Worm (Caenorhabditis elegans) whole organism, L4 larva: Measurements from ENCODE around the gene C28C12.1.

Experiments used
- ZK546.5 ChIP-seq, 2 experiments: sonication (generic microtip); optimal IDR thresholded peaks; 2 replicates each; lab custom pipeline; 2017; ENCODE audit warnings: missing biosample characterization in 2 of 2, missing genetic modification characterization in 2 of 2
- ces-1 ChIP-seq: fragments of 150-350 bp; sonication (generic microtip); optimal IDR thresholded peaks from 4 replicates; lab custom pipeline; 2014; ENCODE audit warnings: missing biosample characterization, missing genetic modification reagents, missing genetic modification characterization
- nhr-48 ChIP-seq: sonication (generic microtip); optimal IDR thresholded peaks from 2 replicates; lab custom pipeline; 2016; ENCODE audit warnings: mild to moderate bottlenecking, missing genetic modification characterization, missing compliant biosample characterization
- nhr-77 ChIP-seq: fragments of 150-350 bp; optimal IDR thresholded peaks from 2 replicates; lab custom pipeline; 2014; ENCODE audit warnings: missing biosample characterization, missing genetic modification characterization

DNA sequence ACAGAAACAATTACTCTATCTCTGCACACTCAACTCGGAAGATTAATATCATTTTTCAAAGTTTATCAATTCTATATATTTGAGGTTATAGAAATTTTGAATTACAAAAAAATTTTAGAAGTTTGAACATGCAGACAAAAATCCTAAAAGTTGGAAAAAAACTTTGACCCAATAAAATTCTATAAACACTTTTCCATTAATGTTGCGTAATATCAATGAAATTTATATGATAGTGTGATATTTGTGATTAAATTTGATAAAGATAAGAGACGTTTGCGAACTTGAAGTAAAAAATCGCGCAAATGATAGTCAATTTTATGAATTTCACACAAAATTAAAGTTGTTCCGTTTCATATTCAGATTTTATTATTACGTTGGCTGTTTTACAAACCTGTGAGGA lies 47.4 kb upstream of the C28C12.1 start:
- TF ChIP-seq nhr-77 (tag; lab: Kevin White, UChicago): no peak
- no peak for TF ChIP-seq nhr-48 (tag; lab: Kevin White, UChicago)
- TF ChIP-seq ces-1 (GFP tag; lab: Kevin White, UChicago): no peak
- no peak for TF ChIP-seq ZK546.5 (tag; optimal IDR thresholded peaks at IDR 0.05; lab: Kevin White, UChicago)
